Worm (Caenorhabditis elegans) whole organism, mixed stage, embryonic: ENCODE measurements around the gene ptr-14.
A peak's percentile ranks its signal among the peaks of the same experiment; 100 is the strongest.

Experiments
- bed-3 ChIP-seq: fragments of 200-800 bp; sonication (Bioruptor generic); optimal IDR thresholded peaks from 3 replicates; lab custom pipeline; 2018; ENCODE audit warnings: mild to moderate bottlenecking, missing genetic modification characterization, moderate library complexity, missing compliant biosample characterization
- blmp-1 ChIP-seq: fragments of 150-350 bp; optimal IDR thresholded peaks from 2 replicates; lab custom pipeline; 2014; ENCODE audit warnings: missing biosample characterization, missing genetic modification characterization
- ceh-39 ChIP-seq: fragments of 150-350 bp; optimal IDR thresholded peaks from 2 replicates; lab custom pipeline; 2014; ENCODE audit warnings: missing biosample characterization, missing genetic modification characterization
- ceh-43 ChIP-seq: fragments of 200-800 bp; sonication (Bioruptor generic); optimal IDR thresholded peaks from 2 replicates; lab custom pipeline; 2018; ENCODE audit warnings: mild to moderate bottlenecking, missing genetic modification characterization, moderate library complexity, missing compliant biosample characterization
- ceh-83 ChIP-seq: fragments of 200-800 bp; sonication (Bioruptor generic); optimal IDR thresholded peaks from 2 replicates; lab custom pipeline; 2018; ENCODE audit warnings: mild to moderate bottlenecking, missing genetic modification characterization, missing compliant biosample characterization
- ces-1 ChIP-seq: fragments of 150-350 bp; optimal IDR thresholded peaks from 2 replicates; lab custom pipeline; 2014; ENCODE audit warnings: missing biosample characterization, missing genetic modification reagents, missing genetic modification characterization
- cnd-1 ChIP-seq: fragments of 200-800 bp; sonication (Bioruptor generic); optimal IDR thresholded peaks from 2 replicates; lab custom pipeline; 2018; ENCODE audit warnings: mild to moderate bottlenecking, missing genetic modification characterization, missing compliant biosample characterization
- drap-1 ChIP-seq: fragments of 200-800 bp; sonication (Bioruptor generic); optimal IDR thresholded peaks from 3 replicates; lab custom pipeline; 2018; ENCODE audit warnings: mild to moderate bottlenecking, missing genetic modification characterization, missing compliant biosample characterization
- elt-1 ChIP-seq: sonication (generic microtip); optimal IDR thresholded peaks from 2 replicates; lab custom pipeline; 2017; ENCODE audit warnings: missing genetic modification characterization, mild to moderate bottlenecking, missing compliant biosample characterization, antibody characterized with exemption, moderate library complexity, borderline replicate concordance; ENCODE audit not compliant: insufficient read depth
- elt-3 ChIP-seq: fragments of 150-350 bp; optimal IDR thresholded peaks from 2 replicates; lab custom pipeline; 2014; ENCODE audit warnings: missing biosample characterization, missing genetic modification characterization
- flh-1 ChIP-seq: fragments of 200-800 bp; sonication (Bioruptor generic); optimal IDR thresholded peaks from 2 replicates; lab custom pipeline; 2018; ENCODE audit warnings: mild to moderate bottlenecking, missing genetic modification characterization, moderate library complexity, missing compliant biosample characterization
- ham-2 ChIP-seq: fragments of 200-800 bp; sonication (Bioruptor generic); optimal IDR thresholded peaks from 2 replicates; lab custom pipeline; 2018; ENCODE audit warnings: mild to moderate bottlenecking, missing genetic modification characterization, missing compliant biosample characterization
- hlh-1 ChIP-seq: fragments of 150-350 bp; optimal IDR thresholded peaks from 2 replicates; lab custom pipeline; 2014; ENCODE audit warnings: missing biosample characterization, missing genetic modification reagents, missing genetic modification characterization
- lin-13 ChIP-seq: fragments of 150-350 bp; optimal IDR thresholded peaks from 2 replicates; lab custom pipeline; 2014; ENCODE audit warnings: missing biosample characterization, missing genetic modification characterization
- lin-32 ChIP-seq: fragments of 200-800 bp; sonication (Bioruptor generic); optimal IDR thresholded peaks from 2 replicates; lab custom pipeline; 2018; ENCODE audit warnings: mild to moderate bottlenecking, missing genetic modification characterization, missing compliant biosample characterization
- lsy-2 ChIP-seq: fragments of 150-350 bp; optimal IDR thresholded peaks from 2 replicates; lab custom pipeline; 2014; ENCODE audit warnings: missing biosample characterization, missing genetic modification characterization
- mab-5 ChIP-seq: fragments of 150-350 bp; optimal IDR thresholded peaks from 2 replicates; lab custom pipeline; 2014; ENCODE audit warnings: missing biosample characterization, missing genetic modification characterization
- mep-1 ChIP-seq: fragments of 150-350 bp; optimal IDR thresholded peaks from 2 replicates; lab custom pipeline; 2017; ENCODE audit warnings: missing biosample characterization, missing genetic modification reagents, missing genetic modification characterization, inconsistent platforms
- mls-2 ChIP-seq: sonication (generic microtip); optimal IDR thresholded peaks from 2 replicates; lab custom pipeline; 2016; ENCODE audit warnings: mild to moderate bottlenecking, missing genetic modification characterization, moderate library complexity, missing compliant biosample characterization
- nhr-12 ChIP-seq: fragments of 150-350 bp; optimal IDR thresholded peaks from 2 replicates; lab custom pipeline; 2014; ENCODE audit warnings: missing biosample characterization, missing genetic modification characterization
- nhr-2 ChIP-seq: fragments of 150-350 bp; optimal IDR thresholded peaks from 2 replicates; lab custom pipeline; 2014; ENCODE audit warnings: missing biosample characterization, missing genetic modification characterization
- nhr-237 ChIP-seq: fragments of 150-350 bp; optimal IDR thresholded peaks from 2 replicates; lab custom pipeline; 2014; ENCODE audit warnings: missing biosample characterization, missing genetic modification characterization
- nhr-28 ChIP-seq: fragments of 150-350 bp; optimal IDR thresholded peaks from 2 replicates; lab custom pipeline; 2014; ENCODE audit warnings: missing biosample characterization, missing genetic modification characterization
- nhr-76 ChIP-seq: sonication (generic microtip); optimal IDR thresholded peaks from 2 replicates; lab custom pipeline; 2017; ENCODE audit warnings: missing biosample characterization, missing genetic modification characterization
- pha-4 ChIP-seq: fragments of 150-350 bp; optimal IDR thresholded peaks from 2 replicates; lab custom pipeline; 2018; ENCODE audit warnings: missing biosample characterization, missing genetic modification reagents, missing genetic modification characterization
- sem-2 ChIP-seq: fragments of 200-800 bp; sonication (Bioruptor generic); optimal IDR thresholded peaks from 2 replicates; lab custom pipeline; 2018; ENCODE audit warnings: mild to moderate bottlenecking, missing genetic modification characterization, missing compliant biosample characterization
- snpc-4 ChIP-seq: fragments of 150-350 bp; optimal IDR thresholded peaks from 2 replicates; lab custom pipeline; 2014; ENCODE audit warnings: missing biosample characterization, missing genetic modification characterization
- sptf-1 ChIP-seq: sonication (generic microtip); optimal IDR thresholded peaks from 2 replicates; lab custom pipeline; 2017; ENCODE audit warnings: mild to moderate bottlenecking, missing genetic modification characterization, moderate library complexity, missing compliant biosample characterization
- tbx-8 ChIP-seq: fragments of 200-800 bp; sonication (Bioruptor generic); optimal IDR thresholded peaks from 2 replicates; lab custom pipeline; 2018; ENCODE audit warnings: mild to moderate bottlenecking, missing genetic modification characterization, moderate library complexity, missing compliant biosample characterization
- unc-120 ChIP-seq: sonication (generic microtip); optimal IDR thresholded peaks from 2 replicates; lab custom pipeline; 2017; ENCODE audit warnings: missing genetic modification characterization, missing compliant biosample characterization; ENCODE audit not compliant: poor library complexity, severe bottlenecking
- unc-39 ChIP-seq: fragments of 150-350 bp; optimal IDR thresholded peaks from 2 replicates; lab custom pipeline; 2014; ENCODE audit warnings: missing biosample characterization, missing genetic modification characterization
- ztf-11 ChIP-seq: fragments of 150-350 bp; optimal IDR thresholded peaks from 2 replicates; lab custom pipeline; 2014; ENCODE audit warnings: missing biosample characterization, missing genetic modification characterization

The ptr-14 gene

DNA sequence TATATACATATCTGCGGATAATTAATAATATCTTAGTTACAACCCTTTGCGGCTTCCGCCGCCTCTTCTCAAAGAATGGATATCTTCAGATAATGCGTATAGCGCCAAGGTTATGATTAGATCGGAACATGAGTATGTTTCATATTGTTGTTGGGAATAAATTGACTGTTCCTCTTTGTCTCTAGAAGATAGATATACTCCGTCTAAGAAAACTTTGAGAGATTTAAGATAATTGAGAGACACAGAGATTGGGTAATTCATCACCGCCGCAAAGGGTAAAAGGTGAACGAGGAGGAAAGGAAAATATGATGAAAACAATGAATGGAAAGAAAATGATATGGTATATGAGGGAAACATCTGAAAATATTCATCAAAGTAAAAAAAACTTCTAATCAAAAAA, 38.6 kb upstream of the ptr-14 start:
- TF ChIP-seq ceh-43 (GFP tag; lab: Kevin White, UChicago): no peak
- no peak for TF ChIP-seq nhr-2 (tag; lab: Kevin White, UChicago)
- TF ChIP-seq elt-3 (tag; lab: Kevin White, UChicago): peak; percentile 31
- no peak for TF ChIP-seq hlh-1 (tag; lab: Kevin White, UChicago)
- no peak for TF ChIP-seq flh-1 (GFP tag; lab: Kevin White, UChicago)
- peak; percentile 72 for TF ChIP-seq ham-2 (GFP tag; lab: Kevin White, UChicago)
- peak; percentile 27 for TF ChIP-seq elt-1
- no peak for TF ChIP-seq blmp-1

DNA sequence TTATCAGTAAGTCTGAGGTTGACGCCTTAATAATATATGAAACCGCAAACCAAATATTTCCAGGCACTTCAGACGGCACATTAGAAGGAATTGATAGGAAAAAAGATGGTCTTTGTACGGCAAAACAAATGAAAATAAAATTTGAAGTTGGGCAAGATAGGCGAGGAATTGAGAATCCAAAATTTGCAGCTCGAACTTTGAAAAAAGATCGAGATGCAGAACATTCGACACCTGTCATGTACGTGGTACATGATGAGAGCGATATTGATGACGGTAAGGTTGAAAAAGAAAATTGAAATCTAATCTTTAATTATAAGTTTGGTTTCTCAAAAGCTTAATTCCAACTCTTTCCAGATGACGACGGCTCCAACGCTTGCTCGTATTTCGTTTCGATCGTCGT, 37.6 kb upstream of the ptr-14 start:
- no peak for TF ChIP-seq ces-1 (GFP tag; lab: Kevin White, UChicago)
- no peak for TF ChIP-seq cnd-1 (tag; lab: Kevin White, UChicago)
- no peak for TF ChIP-seq ceh-83
- TF ChIP-seq flh-1 (GFP tag; lab: Kevin White, UChicago): no peak
- TF ChIP-seq mls-2 (tag; lab: Kevin White, UChicago): no peak
- no peak for TF ChIP-seq nhr-76 (tag; lab: Kevin White, UChicago)
- TF ChIP-seq ceh-43 (GFP tag; lab: Kevin White, UChicago): no peak

DNA sequence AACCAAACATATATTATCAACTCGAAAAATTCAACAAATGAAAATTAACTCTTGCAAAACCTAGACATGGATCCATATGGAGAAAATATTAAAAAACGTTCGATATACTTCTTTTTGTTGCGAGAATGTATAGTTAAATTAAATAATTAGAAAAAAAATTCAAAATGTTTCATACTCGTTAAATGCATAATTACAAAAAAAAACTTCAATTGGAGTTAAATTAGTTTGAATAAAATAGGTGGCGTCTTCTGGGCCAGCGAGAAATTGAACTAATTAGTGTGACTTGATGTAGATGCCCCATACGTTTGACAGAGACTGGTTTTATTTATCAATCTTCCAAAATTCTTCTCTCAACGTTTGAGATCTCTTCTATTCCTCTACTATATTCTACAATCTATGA, 36.9 kb upstream of the ptr-14 start, which contains the start of gene lgc-43:
Gene lgc-43 (plus strand): TSS at position 301 of the 400 bp plus-strand sequence.
- TF ChIP-seq ces-1 (GFP tag; lab: Kevin White, UChicago) (peak; percentile 5), ceh-39 (no peak)

DNA sequence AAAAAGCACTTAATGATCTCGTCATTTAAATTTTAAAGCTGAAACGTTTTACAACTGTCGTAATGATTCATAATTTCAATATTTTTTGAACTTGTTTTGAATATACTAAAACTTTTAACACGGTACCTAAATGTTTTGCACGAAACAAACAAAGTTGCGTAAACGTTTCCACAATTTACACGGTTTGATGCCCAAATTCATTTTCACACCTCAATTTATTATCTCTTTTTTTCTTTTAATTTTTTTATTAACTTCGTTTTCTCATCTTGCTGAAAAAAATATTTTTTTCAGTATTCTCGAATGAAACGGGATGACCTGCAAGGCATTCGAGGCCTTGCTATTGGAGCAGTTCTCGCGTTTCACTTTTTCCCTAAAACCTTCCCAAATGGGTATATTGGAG, 31.0 kb upstream of the ptr-14 start, which contains the start of gene oac-8:
Gene oac-8 (plus strand): TSS at position 301 of the 400 bp plus-strand sequence.
- TF ChIP-seq ces-1 (GFP tag; lab: Kevin White, UChicago): no peak
- TF ChIP-seq unc-39 (tag; lab: Kevin White, UChicago): no peak
- TF ChIP-seq snpc-4 (tag; lab: Kevin White, UChicago): no peak
- TF ChIP-seq lin-13 (tag; lab: Kevin White, UChicago): no peak
- TF ChIP-seq sptf-1 (tag; lab: Kevin White, UChicago): no peak
- TF ChIP-seq blmp-1: no peak
- no peak for TF ChIP-seq mep-1 (tag; lab: Kevin White, UChicago)

DNA sequence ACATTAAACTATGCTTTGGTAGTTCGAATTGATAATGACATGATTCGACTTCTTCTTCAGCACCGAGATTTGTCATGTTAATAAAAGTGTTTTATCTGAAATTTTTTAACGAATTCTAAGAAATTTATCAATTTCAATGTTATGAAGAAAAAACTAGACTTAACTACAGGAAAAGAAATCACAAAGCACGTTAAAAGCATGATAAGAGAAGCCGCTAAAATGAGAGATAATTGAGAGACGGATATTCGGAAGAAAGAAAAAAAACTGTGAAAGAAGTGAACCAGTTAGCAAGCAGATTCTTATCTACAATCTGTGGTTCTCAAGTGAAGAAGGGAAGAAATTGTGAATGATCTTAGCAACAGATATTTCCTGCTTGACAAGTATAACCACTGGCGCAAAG, 26.2 kb upstream of the ptr-14 start, which contains the start of gene C43F9.4:
Gene C43F9.4 (minus strand): TSS at position 101 of the 400 bp plus-strand sequence.
- TF ChIP-seq drap-1 (GFP tag; lab: Kevin White, UChicago) (no peak), mab-5 (tag; lab: Kevin White, UChicago) (no peak), nhr-28 (tag; lab: Kevin White, UChicago) (no peak), ceh-83 (no peak)
- TF ChIP-seq, all 35 proteins: peak for 0

DNA sequence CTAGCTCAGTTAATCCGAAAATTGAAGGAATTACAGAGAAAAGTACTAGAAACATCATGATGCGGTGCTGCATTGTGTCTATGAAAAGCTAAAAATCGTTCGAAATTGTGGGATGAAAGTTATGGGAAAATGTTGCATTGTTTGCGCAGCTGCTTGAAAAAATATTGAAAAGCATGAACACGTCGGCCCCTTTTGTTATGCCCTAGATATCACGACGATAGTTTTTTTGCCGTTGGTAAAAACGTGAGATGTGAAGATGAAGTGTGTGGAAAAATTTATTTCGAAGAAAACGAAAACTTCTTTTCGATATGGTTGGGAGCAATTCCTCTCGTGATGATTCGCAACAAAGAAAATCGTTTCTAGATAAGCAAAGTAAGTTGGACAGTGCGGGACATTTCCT, 24.6 kb upstream of the ptr-14 start, which contains the start of the genes C43F9.5 and nkb-2:
Gene C43F9.5 (minus strand): TSS at position 101 of the 400 bp plus-strand sequence.
Gene nkb-2 (plus strand): TSS at position 277 of the 400 bp plus-strand sequence.
- no peak for TF ChIP-seq drap-1 (GFP tag; lab: Kevin White, UChicago)
- no peak for TF ChIP-seq nhr-76 (tag; lab: Kevin White, UChicago)
- TF ChIP-seq unc-39 (tag; lab: Kevin White, UChicago): no peak
- TF ChIP-seq nhr-2 (tag; lab: Kevin White, UChicago): no peak
- no peak for TF ChIP-seq nhr-237 (tag; lab: Kevin White, UChicago)
- no peak for TF ChIP-seq elt-1
- no peak for TF ChIP-seq hlh-1 (tag; lab: Kevin White, UChicago)

DNA sequence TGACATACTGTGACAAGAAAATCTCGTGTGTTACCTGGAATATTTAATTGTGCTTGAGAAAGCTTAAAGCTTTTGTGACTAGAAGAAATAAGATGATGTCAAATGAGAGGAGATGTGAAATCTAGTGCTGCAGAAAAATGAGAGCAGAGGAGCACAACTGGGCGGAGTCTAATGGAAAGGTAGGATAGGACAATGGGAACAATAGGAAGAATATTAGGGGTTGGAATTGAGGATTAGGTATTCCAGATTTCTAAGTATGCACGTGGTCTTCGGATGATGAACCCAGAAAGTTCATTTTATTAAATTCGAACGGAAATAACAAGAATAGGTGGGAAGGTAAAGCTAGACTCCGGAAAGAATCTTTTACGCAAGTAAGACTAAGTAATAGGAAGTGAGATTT, 21.7 kb upstream of the ptr-14 start, which contains the start of gene C43F9.7:
Gene C43F9.7 (minus strand): TSS at position 101 of the 400 bp plus-strand sequence.
- TF ChIP-seq ztf-11: no peak
- no peak for TF ChIP-seq drap-1 (GFP tag; lab: Kevin White, UChicago)
- no peak for TF ChIP-seq bed-3 (GFP tag; lab: Kevin White, UChicago)
- TF ChIP-seq lsy-2: no peak
- no peak for TF ChIP-seq ham-2 (GFP tag; lab: Kevin White, UChicago)
- no peak for TF ChIP-seq blmp-1
- no peak for TF ChIP-seq nhr-12 (tag; lab: Kevin White, UChicago)
- no peak for TF ChIP-seq mep-1 (tag; lab: Kevin White, UChicago)
- no peak for TF ChIP-seq lin-32
- TF ChIP-seq elt-1: no peak
- TF ChIP-seq pha-4 (tag; lab: Kevin White, UChicago): no peak
- no peak for TF ChIP-seq tbx-8
- TF ChIP-seq unc-120 (tag; lab: Kevin White, UChicago): no peak
- TF ChIP-seq cnd-1 (tag; lab: Kevin White, UChicago): no peak
- TF ChIP-seq sptf-1 (tag; lab: Kevin White, UChicago): no peak
- no peak for TF ChIP-seq flh-1 (GFP tag; lab: Kevin White, UChicago)
- TF ChIP-seq ceh-43 (GFP tag; lab: Kevin White, UChicago): no peak
- no peak for TF ChIP-seq sem-2 (GFP tag; lab: Kevin White, UChicago)
